Worm (Caenorhabditis elegans): ENCODE results near the gene his-39.

his-39 gene

DNA sequence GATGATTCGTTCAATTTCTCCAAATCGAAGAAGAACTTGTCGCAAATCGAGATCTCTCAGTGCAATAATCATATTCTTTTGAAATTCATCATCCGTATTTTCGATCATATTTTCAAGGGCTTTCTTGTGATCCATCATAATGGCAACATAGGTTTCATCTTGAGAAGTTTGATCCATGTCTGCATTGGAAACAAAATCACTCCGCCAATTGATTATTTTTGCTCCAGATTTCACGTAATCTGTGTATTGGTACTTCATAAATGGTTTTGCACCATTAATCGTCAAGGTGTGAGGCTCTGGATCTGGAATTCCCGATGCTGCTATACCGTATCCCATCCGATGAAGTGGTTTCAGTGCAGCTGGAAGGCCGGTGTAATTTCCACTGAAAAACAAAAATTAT lies 19.9 kb upstream of the his-39 start:
- TF ChIP-seq skn-1 (tag; optimal IDR thresholded peaks at IDR 0.05) (no peak), nhr-237 (tag; optimal IDR thresholded peaks at IDR 0.05) (no peak), gmeb-1 (tag; optimal IDR thresholded peaks at IDR 0.05) (no peak), unc-62 (GFP tag; optimal IDR thresholded peaks at IDR 0.05) (no peak), nhr-21 (tag; optimal IDR thresholded peaks at IDR 0.05) (no peak), nhr-77 (tag; optimal IDR thresholded peaks at IDR 0.05) (no peak), nhr-129 (tag; optimal IDR thresholded peaks at IDR 0.05) (no peak), blmp-1 (tag; optimal IDR thresholded peaks at IDR 0.05; ENCODE audit: insufficient read depth) (no peak), aly-2 (tag; optimal IDR thresholded peaks at IDR 0.05) (no peak)

DNA sequence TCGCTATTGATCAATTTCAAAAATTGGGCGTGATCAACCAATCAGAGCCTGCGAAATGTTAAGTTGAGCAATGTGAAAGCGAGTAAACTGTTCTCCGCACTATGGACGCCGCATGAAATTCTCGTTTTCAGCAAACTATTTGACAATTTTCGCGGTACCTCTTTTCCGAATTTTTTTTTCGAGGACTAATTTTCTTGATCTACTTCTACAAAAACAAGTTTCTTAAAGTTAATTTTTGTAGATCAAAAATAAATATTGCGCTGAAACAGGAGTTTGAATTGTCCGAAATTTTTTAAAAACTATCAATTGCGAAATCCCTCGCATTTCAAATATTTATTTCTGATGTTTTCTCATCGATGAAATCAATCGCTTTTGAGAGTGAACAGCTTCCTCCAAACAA lies 18.6 kb upstream of the his-39 start:
- TF ChIP-seq mbf-1 (tag; optimal IDR thresholded peaks at IDR 0.05) (no peak), F13H6.1 (tag; optimal IDR thresholded peaks at IDR 0.05) (no peak), lin-11 (tag; optimal IDR thresholded peaks at IDR 0.05) (no peak), alr-1 (tag; optimal IDR thresholded peaks at IDR 0.05) (no peak), mdl-1 (tag; optimal IDR thresholded peaks at IDR 0.05) (no peak), sma-3 (GFP tag; optimal IDR thresholded peaks at IDR 0.05) (no peak), ZK546.5 (tag; optimal IDR thresholded peaks at IDR 0.05) (no peak)

DNA sequence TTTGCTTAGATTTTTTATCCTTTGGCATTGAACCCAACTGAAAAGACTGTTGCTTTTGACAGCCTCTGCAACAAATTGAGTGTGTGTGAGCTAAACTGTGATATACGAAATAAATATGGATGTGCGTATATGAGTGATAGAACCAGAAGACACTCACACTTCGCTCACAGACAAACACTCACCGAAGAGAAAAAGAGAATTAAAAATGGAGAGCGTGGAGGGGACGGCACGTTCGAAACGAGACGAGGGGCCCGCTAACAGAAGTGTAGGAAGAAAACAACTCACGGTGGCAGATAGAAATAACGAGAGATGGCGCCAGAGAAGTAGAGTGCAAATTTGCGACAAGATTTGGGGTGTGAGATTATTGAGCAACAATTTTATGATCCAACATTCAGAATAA lies 18.0 kb upstream of the his-39 start:
- TF ChIP-seq nhr-129 (tag; optimal IDR thresholded peaks at IDR 0.05): peak; percentile 70
- no peak for TF ChIP-seq nhr-10 (tag; optimal IDR thresholded peaks at IDR 0.05)
- TF ChIP-seq mdl-1 (tag; optimal IDR thresholded peaks at IDR 0.05): peak in 1 of 2 experiments; percentile 38
- TF ChIP-seq unc-55 (GFP tag; optimal IDR thresholded peaks at IDR 0.05): peak; percentile 63
- TF ChIP-seq nhr-21 (tag; optimal IDR thresholded peaks at IDR 0.05): no peak
- TF ChIP-seq mab-5 (tag; optimal IDR thresholded peaks at IDR 0.05): no peak
- TF ChIP-seq sma-9 (GFP tag; optimal IDR thresholded peaks at IDR 0.05): peak; percentile 29
- TF ChIP-seq sma-9 (tag; optimal IDR thresholded peaks at IDR 0.05): no peak
- peak; percentile 53 for TF ChIP-seq C34F6.9 (tag; optimal IDR thresholded peaks at IDR 0.05)
- peak; percentile 19 for TF ChIP-seq fos-1 (tag; optimal IDR thresholded peaks at IDR 0.05)
- peak; percentile 20 for TF ChIP-seq crh-2 (tag; optimal IDR thresholded peaks at IDR 0.05)

DNA sequence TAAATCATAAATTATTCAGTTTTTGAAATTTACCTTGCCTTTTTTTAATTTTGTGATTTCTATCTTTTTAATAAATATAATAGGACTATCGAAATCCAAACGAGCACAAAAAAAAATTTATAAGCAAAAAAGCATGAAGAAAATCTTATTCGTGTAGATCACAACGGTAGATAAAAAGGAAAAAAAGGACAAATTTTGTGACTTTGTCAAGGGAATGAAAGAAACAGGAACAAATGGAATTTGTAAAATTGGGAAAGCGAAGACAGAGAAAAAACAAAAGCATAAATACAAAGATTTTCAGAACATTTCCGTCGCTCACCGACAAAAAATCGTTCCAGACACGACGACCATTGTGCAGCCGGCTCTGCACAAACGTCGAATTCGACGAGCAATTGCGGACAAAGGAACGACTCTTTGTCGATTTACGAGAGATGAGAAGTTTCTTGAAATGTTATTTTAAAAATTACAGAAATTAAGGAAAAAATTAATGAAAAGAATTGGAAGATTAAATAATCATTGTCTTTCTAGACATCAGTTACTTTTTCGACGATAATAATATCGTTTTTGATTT lies 17.4 kb upstream of the his-39 start, which contains the start of gene F45F2.10:
Gene F45F2.10, minus strand, starts transcription at position 51 of the 571 bp plus-strand sequence.
- TF ChIP-seq ztf-1 (GFP tag; conservative IDR thresholded peaks at IDR 0.05): no peak
- TF ChIP-seq elt-1 (tag; optimal IDR thresholded peaks at IDR 0.05): no peak
- peak; percentile 30 for TF ChIP-seq snpc-4 (tag; optimal IDR thresholded peaks at IDR 0.05)
- no peak for TF ChIP-seq ceh-82 (tag; optimal IDR thresholded peaks at IDR 0.05)
- peak; percentile 1 for TF ChIP-seq nhr-129 (tag; optimal IDR thresholded peaks at IDR 0.05)
- peak; percentile 6 for TF ChIP-seq R02D3.7 (tag; optimal IDR thresholded peaks at IDR 0.05)

DNA sequence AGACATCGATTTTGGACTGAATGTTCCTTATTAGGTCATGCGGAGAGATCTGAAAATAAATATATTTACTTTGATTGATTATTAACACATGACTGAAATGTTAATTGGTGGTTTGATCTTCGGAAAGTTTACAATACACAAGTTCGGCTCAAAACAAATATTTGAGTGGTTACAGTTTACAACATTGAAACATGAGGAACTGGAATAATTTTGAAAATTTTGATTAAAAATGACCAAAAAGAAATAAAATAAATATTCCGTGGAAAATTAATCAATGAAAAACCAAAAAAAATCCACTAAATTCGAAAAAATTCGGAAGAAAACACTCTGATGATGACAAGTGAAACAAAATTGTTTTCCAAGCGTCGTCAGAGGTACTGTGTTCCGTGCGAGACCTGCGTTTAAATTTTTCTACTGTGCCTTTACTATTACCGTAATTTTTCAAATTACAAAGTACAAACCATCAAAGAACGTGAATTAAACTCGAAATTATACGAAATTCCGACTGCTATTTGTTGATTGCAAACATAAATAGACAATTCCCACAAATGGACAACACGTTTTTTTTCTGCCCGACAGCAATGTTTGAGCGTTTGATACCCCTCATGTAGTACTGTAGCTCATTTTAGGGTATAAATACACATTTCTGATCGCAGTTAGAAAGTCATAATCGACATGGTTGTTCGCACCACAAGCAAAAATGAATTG lies 15.3 kb upstream of the his-39 start, which contains the start of the genes F45F2.11 and otpl-7:
Gene F45F2.11, minus strand, starts transcription at position 51 of the 708 bp plus-strand sequence.
Gene otpl-7, plus strand, starts transcription at position 658 of the 708 bp plus-strand sequence.
- TF ChIP-seq ama-1 (optimal IDR thresholded peaks at IDR 0.05) (no peak), sma-9 (GFP tag; optimal IDR thresholded peaks at IDR 0.05) (no peak), sma-9 (tag; optimal IDR thresholded peaks at IDR 0.05) (no peak), unc-55 (GFP tag; optimal IDR thresholded peaks at IDR 0.05) (no peak), zag-1 (tag; optimal IDR thresholded peaks at IDR 0.05) (no peak), nhr-6 (tag; optimal IDR thresholded peaks at IDR 0.05) (no peak), crh-2 (tag; optimal IDR thresholded peaks at IDR 0.05) (no peak), aly-2 (tag; optimal IDR thresholded peaks at IDR 0.05) (no peak), snpc-4 (tag; optimal IDR thresholded peaks at IDR 0.05) (no peak), gmeb-1 (tag; optimal IDR thresholded peaks at IDR 0.05) (no peak)

DNA sequence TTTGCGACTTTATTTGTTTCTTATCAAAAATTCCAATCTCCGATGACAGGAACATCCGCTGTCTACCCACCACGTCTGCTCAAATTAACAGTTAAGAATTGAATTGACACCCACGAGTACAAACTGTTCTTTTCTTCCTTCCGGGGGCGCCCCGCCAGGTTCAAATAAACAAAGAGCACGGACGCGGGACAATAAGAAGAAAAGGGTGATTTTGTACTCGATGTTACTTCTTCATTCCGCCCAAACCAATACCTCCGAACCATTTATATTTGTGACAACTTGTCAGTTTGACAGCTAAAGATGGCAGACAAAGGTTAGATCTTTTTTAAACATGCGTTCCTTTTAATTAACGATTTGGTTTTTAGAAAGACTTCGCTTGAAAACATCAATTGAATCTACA lies 10.5 kb upstream of the his-39 start, which contains the start of gene otpl-6:
Gene otpl-6, plus strand, starts transcription at position 301 of the 400 bp plus-strand sequence.
- TF ChIP-seq aly-2 (tag; optimal IDR thresholded peaks at IDR 0.05) (no peak), ama-1 (optimal IDR thresholded peaks at IDR 0.05) (no peak), F13H6.1 (tag; optimal IDR thresholded peaks at IDR 0.05) (no peak), lsy-2 (tag; optimal IDR thresholded peaks at IDR 0.05) (no peak), mbf-1 (tag; optimal IDR thresholded peaks at IDR 0.05) (no peak), nhr-23 (tag; optimal IDR thresholded peaks at IDR 0.05) (no peak), peb-1 (tag; optimal IDR thresholded peaks at IDR 0.05) (no peak), unc-62 (GFP tag; optimal IDR thresholded peaks at IDR 0.05) (no peak), nhr-25 (tag; optimal IDR thresholded peaks at IDR 0.05) (no peak), ztf-11 (tag; optimal IDR thresholded peaks at IDR 0.05) (no peak), nhr-11 (tag; optimal IDR thresholded peaks at IDR 0.05) (no peak), sem-4 (tag; optimal IDR thresholded peaks at IDR 0.05) (no peak)

All from whole organism, L2 larva.